Worm (Caenorhabditis elegans) whole organism, L4 larva: ENCODE results near the gene set-15.

Source experiments
- D1046.2 ChIP-seq: fragments of 200-800 bp; sonication (Bioruptor generic); IDR thresholded peaks from 2 replicates; pipeline ENCODE4 v1.3.6; 2022; ENCODE audit warnings: missing genetic modification characterization, missing compliant biosample characterization
- F26F4.8 ChIP-seq: fragments of 200-800 bp; sonication (Bioruptor generic); conservative IDR thresholded peaks from 2 replicates; pipeline ENCODE4 v1.3.6; 2022; ENCODE audit warnings: missing genetic modification characterization, missing compliant biosample characterization
- F49E8.2 ChIP-seq: sonication (generic microtip); optimal IDR thresholded peaks from 2 replicates; lab custom pipeline; 2016; ENCODE audit warnings: missing compliant biosample characterization, mild to moderate bottlenecking, missing genetic modification characterization, borderline replicate concordance
- T26A8.4 ChIP-seq: fragments of 200-800 bp; sonication (Bioruptor generic); IDR thresholded peaks from 2 replicates; pipeline ENCODE4 v1.3.6; 2022; ENCODE audit warnings: missing genetic modification characterization, missing compliant biosample characterization
- Y5F2A.4 ChIP-seq: fragments of 200-800 bp; sonication (Bioruptor generic); optimal IDR thresholded peaks from 2 replicates; lab custom pipeline; 2018; ENCODE audit warnings: mild to moderate bottlenecking, missing genetic modification characterization, missing compliant biosample characterization
- Y75B8A.6 ChIP-seq: fragments of 200-800 bp; sonication (Bioruptor generic); IDR thresholded peaks from 2 replicates; pipeline ENCODE4 v1.3.6; 2022; ENCODE audit warnings: missing genetic modification reagents, missing genetic modification characterization, missing compliant biosample characterization
- ZK546.5 ChIP-seq, 2 experiments: sonication (generic microtip); optimal IDR thresholded peaks; 2 replicates each; lab custom pipeline; 2017; ENCODE audit warnings: missing biosample characterization in 2 of 2, missing genetic modification characterization in 2 of 2
- aha-1 ChIP-seq: fragments of 150-350 bp; peaks from one replicate; lab custom pipeline; 2014; ENCODE audit warnings: missing biosample characterization, missing genetic modification characterization
- ama-1 ChIP-seq: fragments of 150-350 bp; optimal IDR thresholded peaks from 2 replicates; lab custom pipeline; 2014; ENCODE audit warnings: inconsistent platforms, mixed read lengths
- arid-1 ChIP-seq: fragments of 200-800 bp; sonication (Bioruptor generic); conservative IDR thresholded peaks from 2 replicates; pipeline ENCODE4 v1.3.6; 2022; ENCODE audit warnings: missing genetic modification reagents, missing genetic modification characterization, missing compliant biosample characterization
- attf-4 ChIP-seq: sonication (generic microtip); optimal IDR thresholded peaks from 3 replicates; lab custom pipeline; 2017; ENCODE audit warnings: missing biosample characterization, missing genetic modification characterization
- ceh-20 ChIP-seq: fragments of 200-800 bp; sonication (Bioruptor generic); IDR thresholded peaks from 2 replicates; pipeline ENCODE4 v1.3.6; 2022; ENCODE audit warnings: missing genetic modification reagents, missing genetic modification characterization, missing compliant biosample characterization
- ceh-62 ChIP-seq: sonication (generic microtip); optimal IDR thresholded peaks from 2 replicates; lab custom pipeline; 2017; ENCODE audit warnings: missing biosample characterization, missing genetic modification characterization
- ces-1 ChIP-seq: fragments of 150-350 bp; sonication (generic microtip); optimal IDR thresholded peaks from 4 replicates; lab custom pipeline; 2014; ENCODE audit warnings: missing biosample characterization, missing genetic modification reagents, missing genetic modification characterization
- cey-2 ChIP-seq: sonication (generic microtip); optimal IDR thresholded peaks from 3 replicates; lab custom pipeline; 2017; ENCODE audit warnings: missing genetic modification characterization, mild to moderate bottlenecking, missing compliant biosample characterization, antibody characterized with exemption, borderline replicate concordance; ENCODE audit not compliant: insufficient read depth
- ctbp-1 ChIP-seq: fragments of 200-800 bp; sonication (Bioruptor generic); IDR thresholded peaks from 2 replicates; pipeline ENCODE4 v1.3.6; 2022; ENCODE audit warnings: missing genetic modification reagents, missing genetic modification characterization, missing compliant biosample characterization
- daf-12 ChIP-seq: fragments of 150-350 bp; optimal IDR thresholded peaks from 2 replicates; lab custom pipeline; 2014; ENCODE audit warnings: missing biosample characterization, missing genetic modification reagents, missing genetic modification characterization
- daf-8 ChIP-seq: fragments of 200-800 bp; sonication (Bioruptor generic); IDR thresholded peaks from 2 replicates; pipeline ENCODE4 v1.3.6; 2022; ENCODE audit warnings: missing genetic modification characterization, missing compliant biosample characterization
- dmd-9 ChIP-seq: fragments of 200-800 bp; sonication (Bioruptor generic); IDR thresholded peaks from 2 replicates; pipeline ENCODE4 v1.3.6; 2022; ENCODE audit warnings: missing genetic modification reagents, missing genetic modification characterization, missing compliant biosample characterization
- dve-1 ChIP-seq: sonication (generic microtip); optimal IDR thresholded peaks from 2 replicates; lab custom pipeline; 2017; ENCODE audit warnings: antibody characterized with exemption, mild to moderate bottlenecking, missing genetic modification characterization, missing compliant biosample characterization; ENCODE audit not compliant: insufficient read depth
- egl-43 ChIP-seq: fragments of 200-800 bp; sonication (Bioruptor generic); IDR thresholded peaks from 2 replicates; pipeline ENCODE4 v1.3.6; 2022; ENCODE audit warnings: missing genetic modification reagents, missing genetic modification characterization, missing compliant biosample characterization
- gei-8 ChIP-seq: fragments of 200-800 bp; sonication (Bioruptor generic); optimal IDR thresholded peaks from 2 replicates; lab custom pipeline; 2018; ENCODE audit warnings: mild to moderate bottlenecking, missing genetic modification characterization, missing compliant biosample characterization
- hif-1 ChIP-seq, 2 experiments: sonication (generic microtip); optimal IDR thresholded peaks; 2 replicates each; lab custom pipeline; 2016 to 2017; ENCODE audit warnings: missing compliant biosample characterization in 2 of 2, missing genetic modification characterization in 2 of 2, missing genetic modification reagents in 2 of 2, missing genotype in 2 of 2, mild to moderate bottlenecking in 1 of 2
- hlh-11 ChIP-seq: fragments of 200-800 bp; sonication (Bioruptor generic); optimal IDR thresholded peaks from 2 replicates; lab custom pipeline; 2018; ENCODE audit warnings: mild to moderate bottlenecking, missing genetic modification characterization, missing compliant biosample characterization
- hmg-1.1 ChIP-seq: fragments of 200-800 bp; sonication (Bioruptor generic); IDR thresholded peaks from 2 replicates; pipeline ENCODE4 v1.3.6; 2022; ENCODE audit warnings: missing genetic modification reagents, missing genetic modification characterization, missing compliant biosample characterization
- lin-29 ChIP-seq: fragments of 200-800 bp; sonication (Bioruptor generic); IDR thresholded peaks from 2 replicates; pipeline ENCODE4 v1.3.6; 2022; ENCODE audit warnings: missing genetic modification reagents, missing genetic modification characterization, missing compliant biosample characterization
- lir-3 ChIP-seq: sonication (generic microtip); optimal IDR thresholded peaks from 2 replicates; lab custom pipeline; 2016; ENCODE audit warnings: mild to moderate bottlenecking, missing genetic modification characterization, missing compliant biosample characterization
- lsy-2 ChIP-seq, 2 experiments: fragments of 150-350 bp in 1 of 2; sonication (generic microtip) in 1 of 2; optimal IDR thresholded peaks; 2 replicates each; lab custom pipeline; 2014 to 2017; ENCODE audit warnings: missing biosample characterization in 2 of 2, missing genetic modification characterization in 2 of 2
- mdl-1 ChIP-seq, 2 experiments: fragments of 150-350 bp in 1 of 2; sonication (generic microtip) in 1 of 2; optimal IDR thresholded peaks; 2 replicates each; lab custom pipeline; 2014 to 2017; ENCODE audit warnings: missing biosample characterization in 2 of 2, missing genetic modification characterization in 2 of 2
- mep-1 ChIP-seq: fragments of 150-350 bp; sonication (generic microtip); optimal IDR thresholded peaks from 3 replicates; lab custom pipeline; 2014; ENCODE audit warnings: missing biosample characterization, missing genetic modification characterization
- mxl-2 ChIP-seq: fragments of 200-800 bp; sonication (Bioruptor generic); conservative IDR thresholded peaks from 2 replicates; pipeline ENCODE4 v1.3.6; 2022; ENCODE audit warnings: missing genetic modification reagents, missing genetic modification characterization, missing compliant biosample characterization
- mxl-3 ChIP-seq: fragments of 200-800 bp; sonication (Bioruptor generic); optimal IDR thresholded peaks from 2 replicates; lab custom pipeline; 2018; ENCODE audit warnings: mild to moderate bottlenecking, missing genetic modification characterization, missing compliant biosample characterization
- nhr-10 ChIP-seq: fragments of 150-350 bp; optimal IDR thresholded peaks from 2 replicates; lab custom pipeline; 2014; ENCODE audit warnings: missing biosample characterization, missing genetic modification characterization
- nhr-11 ChIP-seq: fragments of 150-350 bp; optimal IDR thresholded peaks from 2 replicates; lab custom pipeline; 2014; ENCODE audit warnings: missing biosample characterization, missing genetic modification characterization
- nhr-111 ChIP-seq: fragments of 200-800 bp; sonication (Bioruptor generic); optimal IDR thresholded peaks from 2 replicates; lab custom pipeline; 2018; ENCODE audit warnings: mild to moderate bottlenecking, missing genetic modification characterization, missing compliant biosample characterization
- nhr-237 ChIP-seq: sonication (generic microtip); optimal IDR thresholded peaks from 2 replicates; lab custom pipeline; 2017; ENCODE audit warnings: missing biosample characterization, missing genetic modification characterization
- nhr-28 ChIP-seq: fragments of 150-350 bp; optimal IDR thresholded peaks from 2 replicates; lab custom pipeline; 2014; ENCODE audit warnings: missing biosample characterization, missing genetic modification characterization
- nhr-48 ChIP-seq: sonication (generic microtip); optimal IDR thresholded peaks from 2 replicates; lab custom pipeline; 2016; ENCODE audit warnings: mild to moderate bottlenecking, missing genetic modification characterization, missing compliant biosample characterization
- nhr-76 ChIP-seq: fragments of 150-350 bp; optimal IDR thresholded peaks from 2 replicates; lab custom pipeline; 2014; ENCODE audit warnings: missing biosample characterization, missing genetic modification characterization
- nhr-77 ChIP-seq: fragments of 150-350 bp; optimal IDR thresholded peaks from 2 replicates; lab custom pipeline; 2014; ENCODE audit warnings: missing biosample characterization, missing genetic modification characterization
- php-3 ChIP-seq: fragments of 200-800 bp; sonication (Bioruptor generic); IDR thresholded peaks from 2 replicates; pipeline ENCODE4 v1.3.6; 2022; ENCODE audit warnings: missing genetic modification reagents, missing genetic modification characterization, missing compliant biosample characterization
- saeg-2 ChIP-seq: fragments of 200-800 bp; sonication (Bioruptor generic); IDR thresholded peaks from 2 replicates; pipeline ENCODE4 v1.3.6; 2022; ENCODE audit warnings: missing genetic modification reagents, missing genetic modification characterization, missing compliant biosample characterization
- skn-1 ChIP-seq: fragments of 150-350 bp; optimal IDR thresholded peaks from 2 replicates; lab custom pipeline; 2014; ENCODE audit warnings: missing biosample characterization, missing genetic modification characterization
- snpc-4 ChIP-seq: fragments of 150-350 bp; optimal IDR thresholded peaks from 2 replicates; lab custom pipeline; 2014; ENCODE audit warnings: missing biosample characterization, missing genetic modification characterization
- spr-1 ChIP-seq: sonication (generic microtip); optimal IDR thresholded peaks from 2 replicates; lab custom pipeline; 2016; ENCODE audit warnings: mild to moderate bottlenecking, missing genetic modification characterization, missing compliant biosample characterization
- tag-97 ChIP-seq: fragments of 200-800 bp; sonication (Bioruptor generic); IDR thresholded peaks from 2 replicates; pipeline ENCODE4 v1.3.6; 2022; ENCODE audit warnings: missing genetic modification characterization, missing compliant biosample characterization
- unc-130 ChIP-seq: sonication (generic microtip); optimal IDR thresholded peaks from 2 replicates; lab custom pipeline; 2016; ENCODE audit warnings: missing genetic modification reagents, missing genetic modification characterization, missing compliant biosample characterization
- unc-39 ChIP-seq: sonication (generic microtip); optimal IDR thresholded peaks from 2 replicates; lab custom pipeline; 2017; ENCODE audit warnings: missing biosample characterization, missing genetic modification characterization
- zag-1 ChIP-seq: fragments of 150-350 bp; optimal IDR thresholded peaks from 2 replicates; lab custom pipeline; 2014; ENCODE audit warnings: missing biosample characterization, missing genetic modification characterization
- zfp-3 ChIP-seq: fragments of 200-800 bp; sonication (Bioruptor generic); conservative IDR thresholded peaks from 2 replicates; pipeline ENCODE4 v1.3.6; 2022; ENCODE audit warnings: missing genetic modification reagents, missing genetic modification characterization, missing compliant biosample characterization
- ztf-7 ChIP-seq: fragments of 150-350 bp; optimal IDR thresholded peaks from 2 replicates; lab custom pipeline; 2014; ENCODE audit warnings: missing biosample characterization, missing genetic modification characterization

The set-15 gene

ce11 chrIV:4788332-4788731, 8.3 kb upstream of the set-15 start, which contains the start of gene nhr-104 (continued):
- TF ChIP-seq gei-8 (GFP tag; lab: Kevin White, UChicago) (no peak), nhr-76 (no peak), hmg-1.1 (GFP tag; lab: Robert Waterston, UW) (0 out of 2 replicates have a peak, but pooled peaks have one; percentile 17), cey-2 (tag; lab: Kevin White, UChicago) (no peak), mxl-3 (GFP tag; lab: Kevin White, UChicago) (peak; percentile 45), unc-39 (tag; lab: Kevin White, UChicago) (no peak), daf-8 (GFP tag; lab: Robert Waterston, UW) (no peak), D1046.2 (no peak), nhr-28 (tag; lab: Kevin White, UChicago) (peak; percentile 98), daf-12 (tag; lab: Kevin White, UChicago) (no peak), hif-1 (tag; optimal IDR thresholded peaks at IDR 0.05; lab: Kevin White, UChicago) (peak in 1 of 2 experiments; percentile 33), dmd-9 (GFP tag; lab: Robert Waterston, UW) (no peak), nhr-48 (tag; lab: Kevin White, UChicago) (peak; percentile 63), mxl-2 (GFP tag; lab: Robert Waterston, UW) (no peak), hlh-11 (tag; lab: Kevin White, UChicago) (peak; percentile 80), F26F4.8 (GFP tag; lab: Robert Waterston, UW) (no peak), zfp-3 (no peak), lin-29 (GFP tag; lab: Robert Waterston, UW) (no peak), skn-1 (no peak), zag-1 (no peak), nhr-77 (peak; percentile 83), ctbp-1 (GFP tag; lab: Robert Waterston, UW) (no peak), Y5F2A.4 (GFP tag; lab: Kevin White, UChicago) (no peak), ces-1 (GFP tag; lab: Kevin White, UChicago) (no peak), nhr-10 (no peak), unc-130 (GFP tag; lab: Kevin White, UChicago) (no peak), php-3 (no peak), attf-4 (tag; lab: Kevin White, UChicago) (no peak), T26A8.4 (no peak), ama-1 (lab: Kevin White, UChicago) (no peak), ZK546.5 (tag; optimal IDR thresholded peaks at IDR 0.05; lab: Kevin White, UChicago) (no peak), ceh-62 (no peak), ztf-7 (tag; lab: Kevin White, UChicago) (peak; percentile 14), lsy-2 (tag; optimal IDR thresholded peaks at IDR 0.05; lab: Kevin White, UChicago) (peak in 1 of 2 experiments; percentile 59), F49E8.2 (no peak), spr-1 (tag; lab: Kevin White, UChicago) (no peak), nhr-11 (no peak), mdl-1 (tag; optimal IDR thresholded peaks at IDR 0.05; lab: Kevin White, UChicago) (peak in 1 of 2 experiments; percentile 86), Y75B8A.6 (no peak), tag-97 (GFP tag; lab: Robert Waterston, UW) (no peak), lir-3 (tag; lab: Kevin White, UChicago) (no peak), nhr-237 (tag; lab: Kevin White, UChicago) (no peak), nhr-111 (GFP tag; lab: Kevin White, UChicago) (no peak), dve-1 (tag; lab: Kevin White, UChicago) (peak; percentile 81), aha-1 (tag; lab: Kevin White, UChicago) (no peak), egl-43 (no peak), arid-1 (GFP tag; lab: Robert Waterston, UW) (no peak), mep-1 (peak; percentile 45), ceh-20 (no peak), snpc-4 (tag; lab: Kevin White, UChicago) (no peak), saeg-2 (GFP tag; lab: Robert Waterston, UW) (no peak)
- TF ChIP-seq, all 104 proteins: peak for 19
